Worm (Caenorhabditis elegans): ENCODE data around the gene abl-1.

DNA sequence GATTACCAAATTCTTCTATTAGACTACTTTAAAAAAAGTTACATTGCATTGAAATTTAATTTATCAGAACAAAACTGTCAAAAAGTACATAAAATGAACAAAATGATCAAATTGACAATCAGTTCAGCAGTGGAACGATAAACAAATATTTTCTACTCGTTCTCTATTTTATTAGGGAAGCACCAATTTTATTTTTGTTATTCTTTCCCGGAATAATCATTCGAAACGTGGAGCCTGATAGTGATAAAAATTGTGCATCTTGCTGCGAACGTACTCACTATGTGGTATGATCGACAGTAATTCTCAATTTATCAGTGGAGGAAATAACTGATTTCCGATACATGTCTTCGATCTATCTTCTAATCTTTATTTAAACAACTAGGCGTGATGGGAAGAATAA lies 7.9 kb upstream of the abl-1 start:
- no peak for TF ChIP-seq skn-1 (tag; optimal IDR thresholded peaks at IDR 0.05)
- no peak for TF ChIP-seq swsn-7 (tag; optimal IDR thresholded peaks at IDR 0.05)
- no peak for TF ChIP-seq nhr-11 (tag; optimal IDR thresholded peaks at IDR 0.05)
- no peak for TF ChIP-seq aly-2 (tag; optimal IDR thresholded peaks at IDR 0.05)
- no peak for TF ChIP-seq mep-1 (tag; optimal IDR thresholded peaks at IDR 0.05)
